Worm (Caenorhabditis elegans) whole organism, midembryonic: ENCODE results near the gene BE10.3.

Experiments
- T22C8.4 ChIP-seq: fragments of 200-800 bp; sonication (Bioruptor generic); IDR thresholded peaks from 2 replicates; pipeline ENCODE4 v1.3.6; 2022; ENCODE audit warnings: missing genetic modification characterization, missing compliant biosample characterization
- cog-1 ChIP-seq: sonication (generic microtip); optimal IDR thresholded peaks from 2 replicates; lab custom pipeline; 2016; ENCODE audit warnings: missing genetic modification characterization, missing compliant biosample characterization
- flt-1 ChIP-seq: fragments of 200-800 bp; sonication (Bioruptor generic); IDR thresholded peaks from 2 replicates; pipeline ENCODE4 v1.3.6; 2022; ENCODE audit warnings: missing genetic modification characterization, missing compliant biosample characterization
- klf-2 ChIP-seq: fragments of 200-800 bp; sonication (Bioruptor generic); conservative IDR thresholded peaks from 2 replicates; pipeline ENCODE4 v1.3.6; 2022; ENCODE audit warnings: missing genetic modification reagents, missing genetic modification characterization, missing compliant biosample characterization
- med-1 ChIP-seq: sonication (generic microtip); optimal IDR thresholded peaks from 2 replicates; lab custom pipeline; 2017; ENCODE audit warnings: missing genetic modification characterization, mild to moderate bottlenecking, missing compliant biosample characterization, antibody characterized with exemption, missing genetic modification reagents; ENCODE audit not compliant: insufficient read depth
- ref-1 ChIP-seq: fragments of 200-800 bp; sonication (Bioruptor generic); conservative IDR thresholded peaks from 2 replicates; pipeline ENCODE4 v1.3.6; 2022; ENCODE audit warnings: missing genetic modification reagents, missing genetic modification characterization, missing compliant biosample characterization
- tab-1 ChIP-seq: fragments of 200-800 bp; sonication (Bioruptor generic); IDR thresholded peaks from 2 replicates; pipeline ENCODE4 v1.3.6; 2022; ENCODE audit warnings: missing genetic modification characterization, missing compliant biosample characterization
- ztf-23 ChIP-seq: fragments of 200-800 bp; sonication (Bioruptor generic); IDR thresholded peaks from 2 replicates; pipeline ENCODE4 v1.3.6; 2022; ENCODE audit warnings: missing genetic modification reagents, missing genetic modification characterization, missing compliant biosample characterization
- ztf-29 ChIP-seq: fragments of 200-800 bp; sonication (Bioruptor generic); IDR thresholded peaks from 2 replicates; pipeline ENCODE4 v1.3.6; 2022; ENCODE audit warnings: missing genetic modification reagents, missing genetic modification characterization, missing compliant biosample characterization

DNA sequence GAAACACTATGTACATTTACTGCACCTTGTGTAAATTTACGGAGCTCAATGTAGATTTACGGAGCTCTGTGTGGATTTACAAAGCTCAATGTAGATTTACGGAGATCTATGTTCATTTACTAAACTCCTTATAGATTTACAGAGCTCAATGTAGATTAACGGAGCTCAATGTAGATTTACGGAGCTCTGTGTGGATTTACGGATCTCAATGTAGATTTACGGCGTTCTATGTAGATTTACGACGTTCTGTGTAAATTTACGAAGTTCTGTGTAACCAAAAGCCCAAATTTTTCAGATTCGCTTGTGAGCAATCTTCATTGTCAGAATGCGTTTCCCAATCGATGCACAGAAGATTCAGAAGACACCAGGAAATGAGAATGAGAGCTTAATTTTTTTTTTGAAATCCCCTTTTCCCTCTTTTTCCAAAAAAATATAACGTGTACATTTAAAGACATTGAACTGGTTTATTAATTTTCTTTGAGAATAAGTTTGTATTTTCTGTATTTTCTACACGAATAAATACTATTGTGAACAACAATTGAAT, 29.0 kb downstream of the BE10.3 start:
- TF ChIP-seq flt-1 (no peak), ztf-29 (GFP tag; lab: Robert Waterston, UW) (no peak), T22C8.4 (GFP tag; lab: Robert Waterston, UW) (no peak), ztf-23 (GFP tag; lab: Robert Waterston, UW) (no peak), cog-1 (tag; lab: Kevin White, UChicago) (no peak), ref-1 (GFP tag; lab: Robert Waterston, UW) (no peak), med-1 (GFP tag; lab: Kevin White, UChicago) (no peak), klf-2 (GFP tag; lab: Robert Waterston, UW) (no peak), tab-1 (no peak)
